Worm (Caenorhabditis elegans) whole organism, mixed stage, embryonic: Measurements from ENCODE around the gene Y41E3.13.

ENCODE experiments used
- blmp-1 ChIP-seq: fragments of 150-350 bp; optimal IDR thresholded peaks from 2 replicates; lab custom pipeline; 2014; ENCODE audit warnings: missing biosample characterization, missing genetic modification characterization
- ceh-83 ChIP-seq: fragments of 200-800 bp; sonication (Bioruptor generic); optimal IDR thresholded peaks from 2 replicates; lab custom pipeline; 2018; ENCODE audit warnings: mild to moderate bottlenecking, missing genetic modification characterization, missing compliant biosample characterization
- ces-1 ChIP-seq: fragments of 150-350 bp; optimal IDR thresholded peaks from 2 replicates; lab custom pipeline; 2014; ENCODE audit warnings: missing biosample characterization, missing genetic modification reagents, missing genetic modification characterization
- cnd-1 ChIP-seq: fragments of 200-800 bp; sonication (Bioruptor generic); optimal IDR thresholded peaks from 2 replicates; lab custom pipeline; 2018; ENCODE audit warnings: mild to moderate bottlenecking, missing genetic modification characterization, missing compliant biosample characterization
- drap-1 ChIP-seq: fragments of 200-800 bp; sonication (Bioruptor generic); optimal IDR thresholded peaks from 3 replicates; lab custom pipeline; 2018; ENCODE audit warnings: mild to moderate bottlenecking, missing genetic modification characterization, missing compliant biosample characterization
- elt-1 ChIP-seq: sonication (generic microtip); optimal IDR thresholded peaks from 2 replicates; lab custom pipeline; 2017; ENCODE audit warnings: missing genetic modification characterization, mild to moderate bottlenecking, missing compliant biosample characterization, antibody characterized with exemption, moderate library complexity, borderline replicate concordance; ENCODE audit not compliant: insufficient read depth
- elt-3 ChIP-seq: fragments of 150-350 bp; optimal IDR thresholded peaks from 2 replicates; lab custom pipeline; 2014; ENCODE audit warnings: missing biosample characterization, missing genetic modification characterization
- flh-1 ChIP-seq: fragments of 200-800 bp; sonication (Bioruptor generic); optimal IDR thresholded peaks from 2 replicates; lab custom pipeline; 2018; ENCODE audit warnings: mild to moderate bottlenecking, missing genetic modification characterization, moderate library complexity, missing compliant biosample characterization
- ham-2 ChIP-seq: fragments of 200-800 bp; sonication (Bioruptor generic); optimal IDR thresholded peaks from 2 replicates; lab custom pipeline; 2018; ENCODE audit warnings: mild to moderate bottlenecking, missing genetic modification characterization, missing compliant biosample characterization
- lin-13 ChIP-seq: fragments of 150-350 bp; optimal IDR thresholded peaks from 2 replicates; lab custom pipeline; 2014; ENCODE audit warnings: missing biosample characterization, missing genetic modification characterization
- lin-32 ChIP-seq: fragments of 200-800 bp; sonication (Bioruptor generic); optimal IDR thresholded peaks from 2 replicates; lab custom pipeline; 2018; ENCODE audit warnings: mild to moderate bottlenecking, missing genetic modification characterization, missing compliant biosample characterization
- lsy-2 ChIP-seq: fragments of 150-350 bp; optimal IDR thresholded peaks from 2 replicates; lab custom pipeline; 2014; ENCODE audit warnings: missing biosample characterization, missing genetic modification characterization
- mab-5 ChIP-seq: fragments of 150-350 bp; optimal IDR thresholded peaks from 2 replicates; lab custom pipeline; 2014; ENCODE audit warnings: missing biosample characterization, missing genetic modification characterization
- mep-1 ChIP-seq: fragments of 150-350 bp; optimal IDR thresholded peaks from 2 replicates; lab custom pipeline; 2017; ENCODE audit warnings: missing biosample characterization, missing genetic modification reagents, missing genetic modification characterization, inconsistent platforms
- mls-2 ChIP-seq: sonication (generic microtip); optimal IDR thresholded peaks from 2 replicates; lab custom pipeline; 2016; ENCODE audit warnings: mild to moderate bottlenecking, missing genetic modification characterization, moderate library complexity, missing compliant biosample characterization
- nhr-12 ChIP-seq: fragments of 150-350 bp; optimal IDR thresholded peaks from 2 replicates; lab custom pipeline; 2014; ENCODE audit warnings: missing biosample characterization, missing genetic modification characterization
- nhr-237 ChIP-seq: fragments of 150-350 bp; optimal IDR thresholded peaks from 2 replicates; lab custom pipeline; 2014; ENCODE audit warnings: missing biosample characterization, missing genetic modification characterization
- nhr-28 ChIP-seq: fragments of 150-350 bp; optimal IDR thresholded peaks from 2 replicates; lab custom pipeline; 2014; ENCODE audit warnings: missing biosample characterization, missing genetic modification characterization
- nhr-76 ChIP-seq: sonication (generic microtip); optimal IDR thresholded peaks from 2 replicates; lab custom pipeline; 2017; ENCODE audit warnings: missing biosample characterization, missing genetic modification characterization
- pha-4 ChIP-seq: fragments of 150-350 bp; optimal IDR thresholded peaks from 2 replicates; lab custom pipeline; 2018; ENCODE audit warnings: missing biosample characterization, missing genetic modification reagents, missing genetic modification characterization
- sem-2 ChIP-seq: fragments of 200-800 bp; sonication (Bioruptor generic); optimal IDR thresholded peaks from 2 replicates; lab custom pipeline; 2018; ENCODE audit warnings: mild to moderate bottlenecking, missing genetic modification characterization, missing compliant biosample characterization
- snpc-4 ChIP-seq: fragments of 150-350 bp; optimal IDR thresholded peaks from 2 replicates; lab custom pipeline; 2014; ENCODE audit warnings: missing biosample characterization, missing genetic modification characterization
- sptf-1 ChIP-seq: sonication (generic microtip); optimal IDR thresholded peaks from 2 replicates; lab custom pipeline; 2017; ENCODE audit warnings: mild to moderate bottlenecking, missing genetic modification characterization, moderate library complexity, missing compliant biosample characterization
- tbx-8 ChIP-seq: fragments of 200-800 bp; sonication (Bioruptor generic); optimal IDR thresholded peaks from 2 replicates; lab custom pipeline; 2018; ENCODE audit warnings: mild to moderate bottlenecking, missing genetic modification characterization, moderate library complexity, missing compliant biosample characterization
- unc-120 ChIP-seq: sonication (generic microtip); optimal IDR thresholded peaks from 2 replicates; lab custom pipeline; 2017; ENCODE audit warnings: missing genetic modification characterization, missing compliant biosample characterization; ENCODE audit not compliant: poor library complexity, severe bottlenecking
- unc-62 ChIP-seq: fragments of 150-350 bp; optimal IDR thresholded peaks from 2 replicates; lab custom pipeline; 2014; ENCODE audit warnings: missing biosample characterization, missing genetic modification reagents, missing genetic modification characterization
- zip-8 ChIP-seq: fragments of 150-350 bp; optimal IDR thresholded peaks from 2 replicates; lab custom pipeline; 2014; ENCODE audit warnings: missing biosample characterization, missing genetic modification characterization
- ztf-11 ChIP-seq: fragments of 150-350 bp; optimal IDR thresholded peaks from 2 replicates; lab custom pipeline; 2014; ENCODE audit warnings: missing biosample characterization, missing genetic modification characterization

Gene Y41E3.13

DNA sequence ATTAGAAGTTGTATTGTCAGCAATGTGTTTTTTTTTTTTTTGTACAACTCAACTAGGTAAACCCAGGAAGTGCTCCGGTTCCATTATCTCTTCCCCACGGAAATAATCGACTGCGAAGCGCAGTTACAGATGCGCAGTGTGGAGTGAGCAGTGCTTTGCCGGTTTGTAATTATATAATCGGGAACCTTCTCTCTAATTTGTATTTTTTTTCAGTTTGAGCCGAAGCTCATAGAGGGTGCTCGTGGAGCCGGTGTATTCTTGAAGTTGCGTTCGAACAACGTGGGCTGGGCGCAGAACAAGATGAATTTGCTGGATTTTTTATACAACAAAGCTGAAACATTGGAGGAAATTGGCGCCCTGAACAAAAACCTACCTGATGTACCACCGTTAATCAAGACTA is at the start of gene Y41E3.13:
Gene Y41E3.13 (plus strand): TSS at position 301 of the 400 bp plus-strand sequence.
- TF ChIP-seq nhr-28 (tag; lab: Kevin White, UChicago) (no peak), pha-4 (tag; lab: Kevin White, UChicago) (no peak), lsy-2 (no peak), ham-2 (GFP tag; lab: Kevin White, UChicago) (no peak)

DNA sequence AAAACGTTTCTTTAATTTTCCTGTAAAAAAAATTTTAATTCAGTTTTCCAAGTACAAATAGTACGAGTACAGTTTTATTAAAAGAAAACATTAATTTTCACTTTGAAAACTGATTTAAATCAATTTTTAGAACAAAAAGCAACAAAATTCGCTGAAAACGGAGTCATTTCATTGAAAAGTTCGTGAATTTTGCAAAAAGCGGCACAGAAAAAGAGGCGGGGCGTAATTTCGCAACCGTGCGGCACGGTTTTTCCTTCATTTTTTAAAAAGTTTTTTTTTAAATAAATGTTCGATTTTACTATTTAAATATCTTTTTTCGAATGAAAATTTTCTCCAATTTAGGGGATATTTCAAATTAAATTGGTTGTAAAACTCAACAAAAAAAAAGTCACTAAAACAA is 46.9 kb upstream of the Y41E3.13 start:
- TF ChIP-seq ces-1, result no peak
- TF ChIP-seq lin-32 (GFP tag; lab: Kevin White, UChicago), result no peak
- no peak for TF ChIP-seq lin-13 (tag; lab: Kevin White, UChicago)
- no peak for TF ChIP-seq zip-8 (tag; lab: Kevin White, UChicago)
- TF ChIP-seq nhr-12 (tag; lab: Kevin White, UChicago), result no peak
- no peak for TF ChIP-seq nhr-76 (tag; lab: Kevin White, UChicago)
- no peak for TF ChIP-seq elt-1 (tag; lab: Kevin White, UChicago)
- no peak for TF ChIP-seq ceh-83 (GFP tag; lab: Kevin White, UChicago)
- no peak for TF ChIP-seq drap-1 (GFP tag; lab: Kevin White, UChicago)
- TF ChIP-seq sem-2 (GFP tag; lab: Kevin White, UChicago), result no peak
- TF ChIP-seq flh-1 (GFP tag; lab: Kevin White, UChicago), result no peak
- no peak for TF ChIP-seq nhr-28 (tag; lab: Kevin White, UChicago)
- TF ChIP-seq unc-62 (GFP tag; lab: Kevin White, UChicago), result no peak
- no peak for TF ChIP-seq elt-3 (tag; lab: Kevin White, UChicago)
- no peak for TF ChIP-seq mep-1 (tag; lab: Kevin White, UChicago)
- TF ChIP-seq tbx-8 (GFP tag; lab: Kevin White, UChicago), result no peak
- TF ChIP-seq cnd-1 (tag; lab: Kevin White, UChicago), result no peak

DNA sequence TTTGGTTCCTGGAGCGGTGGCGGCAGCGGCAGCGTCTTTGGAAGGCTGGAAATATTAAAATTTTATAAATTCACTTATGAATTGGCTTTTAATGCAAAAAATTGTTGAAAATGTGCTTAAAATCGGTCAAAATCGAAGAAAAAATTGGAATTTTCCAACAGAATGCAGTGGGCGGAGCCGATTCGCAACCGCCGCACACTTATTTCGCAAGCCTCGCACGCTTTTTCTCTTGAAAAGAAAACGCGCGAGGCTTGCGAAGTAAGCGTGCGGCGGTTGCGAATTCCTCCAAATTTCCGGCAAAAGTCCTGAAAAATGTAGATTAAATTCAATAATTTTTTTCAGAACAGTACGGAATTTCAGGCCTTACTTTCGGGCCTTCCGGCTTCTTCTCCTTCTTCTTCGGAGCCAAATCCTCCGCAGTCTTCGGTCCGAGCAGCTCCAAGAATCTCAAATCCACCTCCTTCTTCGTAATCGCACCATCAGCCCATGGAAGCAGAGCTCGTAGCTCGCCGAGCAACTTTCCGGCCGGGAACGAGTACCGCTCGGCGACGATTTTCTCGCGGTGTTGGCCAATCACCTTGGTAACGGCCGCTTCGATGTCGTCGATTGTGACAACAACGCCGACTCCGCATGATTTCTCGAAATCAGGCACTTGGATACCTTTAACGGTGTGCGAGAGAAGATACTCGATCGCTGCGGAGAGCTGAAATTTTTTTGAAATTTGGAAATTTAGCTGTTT is 45.8 kb upstream of the Y41E3.13 start:
- no peak for TF ChIP-seq flh-1 (GFP tag; lab: Kevin White, UChicago)
- TF ChIP-seq ztf-11 (tag; lab: Kevin White, UChicago), result no peak
- no peak for TF ChIP-seq unc-120 (tag; lab: Kevin White, UChicago)
- TF ChIP-seq sptf-1 (tag; lab: Kevin White, UChicago), result no peak
- no peak for TF ChIP-seq lsy-2
- TF ChIP-seq nhr-12 (tag; lab: Kevin White, UChicago), result no peak
- no peak for TF ChIP-seq mep-1 (tag; lab: Kevin White, UChicago)
- no peak for TF ChIP-seq nhr-76 (tag; lab: Kevin White, UChicago)
- TF ChIP-seq sem-2 (GFP tag; lab: Kevin White, UChicago), result no peak
- TF ChIP-seq ces-1, result no peak

DNA sequence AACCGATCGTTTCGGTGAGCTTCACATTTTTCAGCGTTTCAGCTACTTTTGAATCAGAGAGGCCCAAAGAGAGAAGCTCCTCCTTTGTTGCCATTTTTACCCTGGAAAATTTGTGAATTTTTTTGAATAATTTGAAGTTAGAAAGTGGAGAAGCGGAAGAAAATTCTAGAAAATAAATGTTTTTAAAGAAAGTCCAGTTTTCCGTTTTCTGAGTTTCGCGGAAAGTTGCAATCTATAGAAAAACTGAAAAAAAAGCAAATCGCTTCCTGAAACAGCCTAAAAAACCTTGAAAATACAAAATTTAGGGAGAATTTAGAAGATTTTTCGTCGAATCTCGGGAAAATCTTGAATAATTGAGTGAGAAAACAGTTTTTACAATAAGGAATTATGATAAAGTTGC is 45.0 kb upstream of the Y41E3.13 start, which contains the start of gene qars-1:
Gene qars-1 (minus strand): TSS at position 101 of the 400 bp plus-strand sequence.
- TF ChIP-seq lsy-2 (no peak), pha-4 (tag; lab: Kevin White, UChicago) (no peak), flh-1 (GFP tag; lab: Kevin White, UChicago) (no peak), nhr-12 (tag; lab: Kevin White, UChicago) (no peak), elt-1 (tag; lab: Kevin White, UChicago) (no peak), nhr-237 (tag; lab: Kevin White, UChicago) (no peak), mab-5 (tag; lab: Kevin White, UChicago) (no peak), ces-1 (no peak), ham-2 (GFP tag; lab: Kevin White, UChicago) (no peak), mep-1 (tag; lab: Kevin White, UChicago) (no peak), drap-1 (GFP tag; lab: Kevin White, UChicago) (no peak), elt-3 (tag; lab: Kevin White, UChicago) (no peak), blmp-1 (tag; lab: Kevin White, UChicago) (no peak), ceh-83 (GFP tag; lab: Kevin White, UChicago) (no peak), sptf-1 (tag; lab: Kevin White, UChicago) (no peak), snpc-4 (tag; lab: Kevin White, UChicago) (no peak), nhr-76 (tag; lab: Kevin White, UChicago) (no peak), mls-2 (tag; lab: Kevin White, UChicago) (no peak)
- TF ChIP-seq, all 35 proteins: peak for 0
